Worm (Caenorhabditis elegans): ENCODE data around the gene srt-7.

ce11 chrV:3105810-3106209 lies 24.2 kb downstream of the srt-7 start, which contains the start of gene str-69:
- TF ChIP-seq klf-2 (GFP tag; conservative IDR thresholded peaks at IDR 0.05) (no peak), tab-1 (GFP tag; IDR thresholded peaks at IDR 0.05) (no peak), ztf-29 (GFP tag; IDR thresholded peaks at IDR 0.05) (no peak), flt-1 (GFP tag; IDR thresholded peaks at IDR 0.05) (no peak), med-1 (GFP tag; optimal IDR thresholded peaks at IDR 0.05; ENCODE audit: insufficient read depth) (no peak), cog-1 (tag; optimal IDR thresholded peaks at IDR 0.05) (no peak), ztf-23 (GFP tag; IDR thresholded peaks at IDR 0.05) (no peak)

Data from whole organism, midembryonic.